Worm (Caenorhabditis elegans): ENCODE measurements around the gene srbc-11.

The srbc-11 gene

ce11 chrV:7532947-7533346, 37.9 kb upstream of the srbc-11 start, which contains the start of gene C54F6.3:
Gene C54F6.3 (plus strand): TSS chrV:7533247.
- no peak for TF ChIP-seq madf-10 (tag; optimal IDR thresholded peaks at IDR 0.05)
- TF ChIP-seq mcd-1 (GFP tag; IDR thresholded peaks at IDR 0.05) = no peak
- TF ChIP-seq him-1 (tag; optimal IDR thresholded peaks at IDR 0.05) = no peak
- no peak for TF ChIP-seq ZK185.1 (tag; optimal IDR thresholded peaks at IDR 0.05; ENCODE audit: poor library complexity, severe bottlenecking)
- no peak for TF ChIP-seq unc-62 (GFP tag; optimal IDR thresholded peaks at IDR 0.05)
- no peak for TF ChIP-seq rpc-1 (optimal IDR thresholded peaks at IDR 0.05)
- TF ChIP-seq rpc-1 (tag; optimal IDR thresholded peaks at IDR 0.05) = no peak
- no peak for TF ChIP-seq bed-2 (GFP tag; IDR thresholded peaks at IDR 0.05)
- no peak for TF ChIP-seq T07F8.4 (tag; optimal IDR thresholded peaks at IDR 0.05)
- TF ChIP-seq F49E8.2 (tag; optimal IDR thresholded peaks at IDR 0.05; ENCODE audit: insufficient read depth) = no peak
- no peak for TF ChIP-seq hsf-1 (GFP tag; IDR thresholded peaks at IDR 0.05)
- TF ChIP-seq sptf-2 (GFP tag; optimal IDR thresholded peaks at IDR 0.05) = no peak
- TF ChIP-seq mel-28 (tag; optimal IDR thresholded peaks at IDR 0.05; ENCODE audit: borderline replicate concordance) = no peak
- TF ChIP-seq let-526 (GFP tag; IDR thresholded peaks at IDR 0.05) = no peak
- no peak for TF ChIP-seq F39B2.1 (GFP tag; IDR thresholded peaks at IDR 0.05)
- TF ChIP-seq K12H6.12 (tag; optimal IDR thresholded peaks at IDR 0.05) = no peak
- TF ChIP-seq Y53G8AR.9 (GFP tag; conservative IDR thresholded peaks at IDR 0.05) = no peak
- no peak for TF ChIP-seq cebp-2 (GFP tag; IDR thresholded peaks at IDR 0.05)
- no peak for TF ChIP-seq ztf-3 (GFP tag; optimal IDR thresholded peaks at IDR 0.05)
- TF ChIP-seq dpff-1 (tag; optimal IDR thresholded peaks at IDR 0.05) = no peak

ce11 chrV:7529840-7530239, 34.8 kb upstream of the srbc-11 start, which contains the start of gene swt-2:
Gene swt-2 (plus strand): TSS chrV:7530140.
- no peak for TF ChIP-seq tbx-9 (tag; optimal IDR thresholded peaks at IDR 0.05; ENCODE audit: borderline replicate concordance)
- TF ChIP-seq F10E7.11 (tag; optimal IDR thresholded peaks at IDR 0.05) = no peak
- no peak for TF ChIP-seq atf-7 (tag; optimal IDR thresholded peaks at IDR 0.05)
- TF ChIP-seq lag-1 (GFP tag; IDR thresholded peaks at IDR 0.05) = no peak
- TF ChIP-seq ztf-28 (GFP tag; IDR thresholded peaks at IDR 0.05) = no peak
- TF ChIP-seq dpff-1 (tag; optimal IDR thresholded peaks at IDR 0.05) = no peak
- no peak for TF ChIP-seq ceh-27 (GFP tag; optimal IDR thresholded peaks at IDR 0.05)
- no peak for TF ChIP-seq B0035.1 (tag; optimal IDR thresholded peaks at IDR 0.05)
- TF ChIP-seq lir-1 (GFP tag; conservative IDR thresholded peaks at IDR 0.05) = no peak
- no peak for TF ChIP-seq him-1 (tag; optimal IDR thresholded peaks at IDR 0.05)
- no peak for TF ChIP-seq ceh-100 (GFP tag; IDR thresholded peaks at IDR 0.05)
- TF ChIP-seq rec-8 (tag; optimal IDR thresholded peaks at IDR 0.05) = no peak
- TF ChIP-seq F57A8.1 (GFP tag; optimal IDR thresholded peaks at IDR 0.05) = no peak
- no peak for TF ChIP-seq snpc-4 (GFP tag; optimal IDR thresholded peaks at IDR 0.05)
- TF ChIP-seq snpc-4 (tag; optimal IDR thresholded peaks at IDR 0.05) = no peak
- TF ChIP-seq snpc-1.3 (tag; optimal IDR thresholded peaks at IDR 0.05; ENCODE audit: insufficient read depth) = no peak

ce11 chrV:7528816-7529215, 33.7 kb upstream of the srbc-11 start, which contains the start of gene C54F6.5:
Gene C54F6.5 (plus strand): TSS chrV:7529116.
- TF ChIP-seq nfyb-1 (GFP tag; IDR thresholded peaks at IDR 0.05) (no peak), dox-1 (GFP tag; IDR thresholded peaks at IDR 0.05) (no peak), T26A5.8 (tag; optimal IDR thresholded peaks at IDR 0.05) (no peak), mxl-1 (tag; optimal IDR thresholded peaks at IDR 0.05) (no peak), hrde-1 (tag; optimal IDR thresholded peaks at IDR 0.05; ENCODE audit: borderline replicate concordance) (no peak), K11D2.4 (GFP tag; IDR thresholded peaks at IDR 0.05) (no peak), cebp-2 (GFP tag; IDR thresholded peaks at IDR 0.05) (no peak)

Measured in whole organism, young adult.